Fruit fly (Drosophila melanogaster): ENCODE data around the gene Cpr30B.
A peak's percentile ranks its signal among the peaks of the same experiment; 100 is the strongest.

- TF ChIP-seq Mnt (GFP tag; optimal IDR thresholded peaks at IDR 0.05) (peak; percentile 90), CG14711 (tag; optimal IDR thresholded peaks at IDR 0.05) (peak; percentile 93), cnc (optimal IDR thresholded peaks at IDR 0.05) (no peak), toe (GFP tag; optimal IDR thresholded peaks at IDR 0.05) (peak; percentile 97), CG33017 (tag; optimal IDR thresholded peaks at IDR 0.05) (peak; percentile 95)
Observed at dm6 chr2L:9520886-9521868, 21.5 kb upstream of the Cpr30B start, which contains the start of gene Oatp30B.
